Worm (Caenorhabditis elegans): ENCODE results near the gene gpch-1.

Gene gpch-1

DNA sequence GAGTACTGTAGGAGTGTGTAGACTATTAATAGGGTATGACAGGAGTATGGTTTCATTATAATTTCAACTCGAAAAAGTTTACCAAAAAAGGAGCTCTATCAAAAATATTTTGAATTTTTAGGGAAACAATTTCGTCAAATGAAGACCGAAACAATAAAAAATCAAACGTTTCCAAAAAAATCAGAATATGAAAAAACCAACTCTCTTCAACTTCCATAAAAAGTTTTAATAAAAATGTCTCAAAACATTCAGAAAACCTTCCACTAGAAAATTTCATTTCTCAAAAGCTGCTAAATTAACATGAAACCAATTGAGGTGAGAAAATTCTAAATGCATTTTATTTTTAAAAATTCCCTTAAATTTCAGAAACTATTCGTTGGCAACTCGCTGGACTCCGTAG, 37.8 kb upstream of the gpch-1 start, which contains the start of gene ckb-3:
ckb-3 (plus strand) TSS at position 301 of the 400 bp plus-strand sequence.
- TF ChIP-seq lin-13 (tag; optimal IDR thresholded peaks at IDR 0.05) (no peak), ceh-39 (tag; optimal IDR thresholded peaks at IDR 0.05) (no peak), lsy-2 (tag; optimal IDR thresholded peaks at IDR 0.05) (no peak), tbx-8 (GFP tag; optimal IDR thresholded peaks at IDR 0.05) (no peak), nhr-76 (tag; optimal IDR thresholded peaks at IDR 0.05) (no peak), hlh-1 (tag; optimal IDR thresholded peaks at IDR 0.05) (no peak), M03D4.4 (tag; optimal IDR thresholded peaks at IDR 0.05) (no peak), drap-1 (GFP tag; optimal IDR thresholded peaks at IDR 0.05) (no peak), blmp-1 (tag; optimal IDR thresholded peaks at IDR 0.05) (no peak), bed-3 (GFP tag; optimal IDR thresholded peaks at IDR 0.05) (no peak), ces-1 (GFP tag; optimal IDR thresholded peaks at IDR 0.05) (no peak), pha-4 (tag; optimal IDR thresholded peaks at IDR 0.05) (no peak)

DNA sequence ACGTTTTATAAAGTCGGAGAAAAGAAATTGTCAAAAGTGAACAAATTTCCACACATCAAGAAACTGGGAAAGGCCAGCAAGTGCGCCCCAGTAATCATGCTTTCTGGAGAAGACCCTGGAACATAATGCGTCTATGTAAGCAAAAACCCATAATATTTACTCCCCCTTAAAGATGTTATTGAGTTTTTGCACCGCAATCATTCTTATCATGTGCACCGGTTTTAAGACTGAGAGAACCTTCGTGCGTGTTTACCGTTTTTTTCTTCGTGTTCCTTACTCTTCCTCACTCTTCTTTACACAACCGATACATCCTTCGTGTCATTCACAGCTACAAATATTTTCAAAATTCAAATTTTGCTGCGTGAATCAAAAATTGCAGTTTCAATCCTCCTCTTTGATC, 35.5 kb upstream of the gpch-1 start:
- TF ChIP-seq lin-13 (tag; optimal IDR thresholded peaks at IDR 0.05): no peak
- TF ChIP-seq lsy-2 (tag; optimal IDR thresholded peaks at IDR 0.05): no peak
- TF ChIP-seq ceh-43 (GFP tag; optimal IDR thresholded peaks at IDR 0.05): no peak
- no peak for TF ChIP-seq nhr-28 (tag; optimal IDR thresholded peaks at IDR 0.05)
- no peak for TF ChIP-seq ztf-11 (tag; optimal IDR thresholded peaks at IDR 0.05)
- no peak for TF ChIP-seq bed-3 (GFP tag; optimal IDR thresholded peaks at IDR 0.05)
- no peak for TF ChIP-seq nhr-76 (tag; optimal IDR thresholded peaks at IDR 0.05)
- no peak for TF ChIP-seq blmp-1 (tag; optimal IDR thresholded peaks at IDR 0.05)
- no peak for TF ChIP-seq ham-2 (GFP tag; optimal IDR thresholded peaks at IDR 0.05)
- no peak for TF ChIP-seq sem-2 (GFP tag; optimal IDR thresholded peaks at IDR 0.05)
- TF ChIP-seq mls-2 (tag; optimal IDR thresholded peaks at IDR 0.05): no peak
- TF ChIP-seq nhr-237 (tag; optimal IDR thresholded peaks at IDR 0.05): no peak
- TF ChIP-seq sptf-1 (tag; optimal IDR thresholded peaks at IDR 0.05): no peak
- no peak for TF ChIP-seq unc-62 (GFP tag; optimal IDR thresholded peaks at IDR 0.05)
- TF ChIP-seq nhr-12 (tag; optimal IDR thresholded peaks at IDR 0.05): no peak
- no peak for TF ChIP-seq hlh-1 (tag; optimal IDR thresholded peaks at IDR 0.05)
- no peak for TF ChIP-seq elt-3 (tag; optimal IDR thresholded peaks at IDR 0.05)
- TF ChIP-seq unc-120 (tag; optimal IDR thresholded peaks at IDR 0.05; ENCODE audit: poor library complexity, severe bottlenecking): no peak
- TF ChIP-seq mab-5 (tag; optimal IDR thresholded peaks at IDR 0.05): no peak

DNA sequence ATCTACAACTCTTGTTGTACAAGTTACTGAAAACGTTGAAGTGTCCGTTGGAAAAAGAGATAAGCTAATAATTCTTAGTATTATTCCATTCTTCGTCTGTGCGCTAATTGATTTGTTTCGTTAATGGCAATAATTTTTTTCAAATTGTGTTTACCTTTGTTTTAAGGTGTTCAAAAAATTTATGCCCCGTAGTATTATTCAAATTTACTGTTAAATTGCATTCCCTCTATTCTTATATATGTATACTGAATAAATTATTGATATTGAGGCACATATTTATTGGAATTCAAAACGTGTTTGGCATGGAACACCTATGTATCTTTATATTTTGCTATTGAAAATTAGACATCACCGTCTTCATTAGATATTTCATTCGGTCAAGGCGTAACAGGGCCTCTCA, 33.5 kb upstream of the gpch-1 start, which contains the start of gene pals-26:
pals-26 (plus strand) TSS at position 301 of the 400 bp plus-strand sequence.
- no peak for TF ChIP-seq unc-62 (GFP tag; optimal IDR thresholded peaks at IDR 0.05)
- no peak for TF ChIP-seq ceh-39 (tag; optimal IDR thresholded peaks at IDR 0.05)
- TF ChIP-seq elt-3 (tag; optimal IDR thresholded peaks at IDR 0.05): no peak
- TF ChIP-seq lin-32 (GFP tag; optimal IDR thresholded peaks at IDR 0.05): no peak
- TF ChIP-seq unc-39 (tag; optimal IDR thresholded peaks at IDR 0.05): no peak
- TF ChIP-seq tbx-8 (GFP tag; optimal IDR thresholded peaks at IDR 0.05): no peak
- no peak for TF ChIP-seq pha-4 (tag; optimal IDR thresholded peaks at IDR 0.05)
- no peak for TF ChIP-seq lin-13 (tag; optimal IDR thresholded peaks at IDR 0.05)
- no peak for TF ChIP-seq sptf-1 (tag; optimal IDR thresholded peaks at IDR 0.05)
- no peak for TF ChIP-seq snpc-4 (tag; optimal IDR thresholded peaks at IDR 0.05)
- no peak for TF ChIP-seq mep-1 (tag; optimal IDR thresholded peaks at IDR 0.05)
- no peak for TF ChIP-seq nhr-76 (tag; optimal IDR thresholded peaks at IDR 0.05)
- TF ChIP-seq nhr-12 (tag; optimal IDR thresholded peaks at IDR 0.05): no peak
- no peak for TF ChIP-seq M03D4.4 (tag; optimal IDR thresholded peaks at IDR 0.05)
- TF ChIP-seq ceh-83 (GFP tag; optimal IDR thresholded peaks at IDR 0.05): no peak
- TF ChIP-seq zip-8 (tag; optimal IDR thresholded peaks at IDR 0.05): no peak
- no peak for TF ChIP-seq drap-1 (GFP tag; optimal IDR thresholded peaks at IDR 0.05)

DNA sequence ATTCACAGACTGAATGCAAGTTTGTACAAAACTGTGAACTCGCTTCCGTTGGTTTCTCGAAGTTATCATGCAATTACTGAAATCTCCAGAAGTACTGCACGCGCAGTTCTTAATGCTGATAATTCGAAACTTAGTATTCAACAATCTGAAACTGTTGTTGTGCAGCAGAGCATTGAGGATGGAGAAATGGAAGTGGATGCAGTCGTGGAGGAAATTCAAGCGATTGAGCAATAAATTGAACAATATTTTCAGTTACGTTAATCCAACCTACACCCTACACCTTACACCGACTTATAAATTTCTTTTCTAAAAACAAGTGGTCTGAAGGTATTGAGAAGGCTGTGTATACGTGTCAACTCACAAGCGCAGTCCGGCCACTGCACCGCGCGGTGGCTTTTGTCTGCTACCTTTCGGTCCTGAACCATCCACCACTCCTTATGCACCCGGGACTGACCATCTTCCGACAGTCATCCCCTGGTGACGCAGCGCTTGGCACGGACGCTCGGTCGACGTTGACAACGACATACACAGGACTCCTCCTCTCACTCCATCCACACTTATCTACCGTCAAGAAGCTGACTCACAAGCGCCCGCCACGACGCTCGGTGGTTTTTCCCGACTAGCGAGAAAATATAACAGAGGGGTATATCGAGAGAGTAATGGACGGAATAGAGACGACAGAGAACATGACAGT, 29.6 kb upstream of the gpch-1 start:
- TF ChIP-seq drap-1 (GFP tag; optimal IDR thresholded peaks at IDR 0.05): peak; percentile 65
- TF ChIP-seq bed-3 (GFP tag; optimal IDR thresholded peaks at IDR 0.05): peak; percentile 45
- TF ChIP-seq unc-120 (tag; optimal IDR thresholded peaks at IDR 0.05; ENCODE audit: poor library complexity, severe bottlenecking): peak; percentile 56
- TF ChIP-seq mep-1 (tag; optimal IDR thresholded peaks at IDR 0.05): peak; percentile 33
- TF ChIP-seq ceh-83 (GFP tag; optimal IDR thresholded peaks at IDR 0.05): peak; percentile 77
- TF ChIP-seq nhr-2 (tag; optimal IDR thresholded peaks at IDR 0.05): peak; percentile 25
- TF ChIP-seq sem-2 (GFP tag; optimal IDR thresholded peaks at IDR 0.05): peak; percentile 61
- peak; percentile 53 for TF ChIP-seq hlh-1 (tag; optimal IDR thresholded peaks at IDR 0.05)
- peak; percentile 79 for TF ChIP-seq M03D4.4 (tag; optimal IDR thresholded peaks at IDR 0.05)
- TF ChIP-seq lsy-2 (tag; optimal IDR thresholded peaks at IDR 0.05): peak; percentile 13
- peak; percentile 87 for TF ChIP-seq mls-2 (tag; optimal IDR thresholded peaks at IDR 0.05)
- peak; percentile 69 for TF ChIP-seq sptf-1 (tag; optimal IDR thresholded peaks at IDR 0.05)
- TF ChIP-seq pha-4 (tag; optimal IDR thresholded peaks at IDR 0.05): peak; percentile 13
- peak; percentile 10 for TF ChIP-seq lin-13 (tag; optimal IDR thresholded peaks at IDR 0.05)
- TF ChIP-seq lin-32 (GFP tag; optimal IDR thresholded peaks at IDR 0.05): peak; percentile 10
- TF ChIP-seq cnd-1 (tag; optimal IDR thresholded peaks at IDR 0.05): peak; percentile 66
- TF ChIP-seq ceh-43 (GFP tag; optimal IDR thresholded peaks at IDR 0.05): peak; percentile 23
- peak; percentile 44 for TF ChIP-seq ham-2 (GFP tag; optimal IDR thresholded peaks at IDR 0.05)
- peak; percentile 33 for TF ChIP-seq tbx-8 (GFP tag; optimal IDR thresholded peaks at IDR 0.05)
